Worm (Caenorhabditis elegans) whole organism, L4 larva: ENCODE results near the gene F54C4.4.

Source experiments
- aha-1 ChIP-seq: fragments of 150-350 bp; peaks from one replicate; lab custom pipeline; 2014; ENCODE audit warnings: missing biosample characterization, missing genetic modification characterization
- ceh-62 ChIP-seq: sonication (generic microtip); optimal IDR thresholded peaks from 2 replicates; lab custom pipeline; 2017; ENCODE audit warnings: missing biosample characterization, missing genetic modification characterization
- dmd-6 ChIP-seq: fragments of 200-800 bp; sonication (Bioruptor generic); IDR thresholded peaks from 2 replicates; pipeline ENCODE4 v1.3.6; 2022; ENCODE audit warnings: missing genetic modification reagents, missing genetic modification characterization, missing compliant biosample characterization
- hlh-30 ChIP-seq: sonication (generic microtip); optimal IDR thresholded peaks from 2 replicates; lab custom pipeline; 2017; ENCODE audit warnings: antibody characterized with exemption, mild to moderate bottlenecking, missing genetic modification characterization, missing compliant biosample characterization; ENCODE audit not compliant: insufficient read depth
- hmg-1.1 ChIP-seq: fragments of 200-800 bp; sonication (Bioruptor generic); IDR thresholded peaks from 2 replicates; pipeline ENCODE4 v1.3.6; 2022; ENCODE audit warnings: missing genetic modification reagents, missing genetic modification characterization, missing compliant biosample characterization
- nhr-28 ChIP-seq: fragments of 150-350 bp; optimal IDR thresholded peaks from 2 replicates; lab custom pipeline; 2014; ENCODE audit warnings: missing biosample characterization, missing genetic modification characterization
- nhr-48 ChIP-seq: sonication (generic microtip); optimal IDR thresholded peaks from 2 replicates; lab custom pipeline; 2016; ENCODE audit warnings: mild to moderate bottlenecking, missing genetic modification characterization, missing compliant biosample characterization
- skn-1 ChIP-seq: fragments of 150-350 bp; optimal IDR thresholded peaks from 2 replicates; lab custom pipeline; 2014; ENCODE audit warnings: missing biosample characterization, missing genetic modification characterization
- vab-7 ChIP-seq: fragments of 200-800 bp; sonication (Bioruptor generic); IDR thresholded peaks from 2 replicates; pipeline ENCODE4 v1.3.6; 2022; ENCODE audit warnings: missing genetic modification reagents, missing genetic modification characterization, missing compliant biosample characterization
- ztf-7 ChIP-seq: fragments of 150-350 bp; optimal IDR thresholded peaks from 2 replicates; lab custom pipeline; 2014; ENCODE audit warnings: missing biosample characterization, missing genetic modification characterization

F54C4.4 gene

ce11 chrIII:40580-41113, 46.5 kb downstream of the F54C4.4 start, which contains the start of gene col-88:
TSS of gene col-88 (plus strand) at chrIII:41063.
- TF ChIP-seq nhr-28 (tag; lab: Kevin White, UChicago) (peak; percentile 33), hmg-1.1 (GFP tag; lab: Robert Waterston, UW) (no peak), nhr-48 (tag; lab: Kevin White, UChicago) (no peak), skn-1 (tag; lab: Kevin White, UChicago) (no peak), hlh-30 (tag; lab: Kevin White, UChicago) (no peak), dmd-6 (GFP tag; lab: Robert Waterston, UW) (no peak), vab-7 (no peak)
- TF ChIP-seq, all 104 proteins: peak for 1

- peak; percentile 53 for TF ChIP-seq aha-1 (tag; lab: Kevin White, UChicago)
- TF ChIP-seq ztf-7, result no peak
These were observed 47.7 kb downstream of the F54C4.4 start for ce11 chrIII:39516-39915.

ce11 chrIII:38117-38516, 49.1 kb downstream of the F54C4.4 start, which contains the start of gene clp-10:
TSS of gene clp-10 (minus strand) at chrIII:38217.
- TF ChIP-seq ceh-62 (tag; lab: Kevin White, UChicago), result no peak
